Fruit fly (Drosophila melanogaster): ENCODE data around the gene Tsp66E.

Tsp66E gene

DNA sequence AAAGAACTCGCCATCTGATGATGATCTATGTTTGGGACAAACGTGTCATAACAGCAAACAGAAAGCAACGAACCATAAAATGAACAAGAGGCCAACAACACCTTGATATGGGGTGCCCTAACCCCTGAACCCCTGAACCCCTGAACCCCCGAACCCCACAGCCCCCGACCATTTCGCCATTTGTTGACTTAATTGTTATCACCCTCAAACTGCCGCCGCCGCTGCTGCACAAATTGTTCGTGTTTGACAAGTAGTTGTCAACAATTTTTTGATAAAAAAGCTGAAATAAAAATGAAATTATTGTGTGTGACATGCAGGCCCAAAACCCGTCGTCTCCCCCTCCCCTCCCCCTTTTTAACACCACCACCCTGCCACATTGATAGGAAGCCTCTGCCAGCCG lies 39.2 kb upstream of the Tsp66E start:
- TF ChIP-seq unc-4 (GFP tag; IDR thresholded peaks at IDR 0.05; ENCODE audit: partially characterized antibody) (no peak), luna (GFP tag; optimal IDR thresholded peaks at IDR 0.05) (no peak), Doc2 (GFP tag; IDR thresholded peaks at IDR 0.05) (no peak), CG7928 (GFP tag; optimal IDR thresholded peaks at IDR 0.05) (no peak), dan (GFP tag; IDR thresholded peaks at IDR 0.05) (no peak), CkIIα-i1 (GFP tag; IDR thresholded peaks at IDR 0.05) (no peak), CG9215 (GFP tag; IDR thresholded peaks at IDR 0.05) (no peak), exex (tag; optimal IDR thresholded peaks at IDR 0.05) (peak; percentile 13), nerfin-1 (tag; optimal IDR thresholded peaks at IDR 0.05) (peak; percentile 17), caup (GFP tag; optimal IDR thresholded peaks at IDR 0.05; ENCODE audit: severe bottlenecking) (peak; percentile 42), ap (GFP tag; IDR thresholded peaks at IDR 0.05) (no peak), HLH54F (GFP tag; optimal IDR thresholded peaks at IDR 0.05) (no peak), CG14860 (GFP tag; IDR thresholded peaks at IDR 0.05; ENCODE audit: partially characterized antibody) (no peak), kni (GFP tag; optimal IDR thresholded peaks at IDR 0.05) (peak; percentile 44), Sox100B (GFP tag; optimal IDR thresholded peaks at IDR 0.05) (no peak), CG10209 (GFP tag; optimal IDR thresholded peaks at IDR 0.05) (no peak), ATbp (GFP tag; optimal IDR thresholded peaks at IDR 0.05) (peak; percentile 4), CG2678 (tag; optimal IDR thresholded peaks at IDR 0.05) (peak; percentile 6), jumu (GFP tag; optimal IDR thresholded peaks at IDR 0.05) (no peak), Hsf (GFP tag; optimal IDR thresholded peaks at IDR 0.05) (no peak), CG5245 (GFP tag; optimal IDR thresholded peaks at IDR 0.05) (no peak), CG5180 (GFP tag; optimal IDR thresholded peaks at IDR 0.05) (no peak), salm (tag; optimal IDR thresholded peaks at IDR 0.05) (peak; percentile 31), NfI (GFP tag; optimal IDR thresholded peaks at IDR 0.05) (no peak), CG6813 (GFP tag; optimal IDR thresholded peaks at IDR 0.05) (no peak), cwo (GFP tag; optimal IDR thresholded peaks at IDR 0.05) (no peak), CG11560 (tag; IDR thresholded peaks at IDR 0.05) (no peak), CG8281 (tag; optimal IDR thresholded peaks at IDR 0.05) (peak; percentile 24), CG13123 (GFP tag; optimal IDR thresholded peaks at IDR 0.05) (no peak), CG32772 (GFP tag; IDR thresholded peaks at IDR 0.05) (no peak), esg (GFP tag; conservative IDR thresholded peaks at IDR 0.05) (no peak), PHDP (tag; optimal IDR thresholded peaks at IDR 0.05) (no peak), ind (GFP tag; optimal IDR thresholded peaks at IDR 0.05) (no peak), crol (GFP tag; IDR thresholded peaks at IDR 0.05) (peak; percentile 81), Hr78 (GFP tag; optimal IDR thresholded peaks at IDR 0.05) (peak in 1 of 2 experiments; percentile 98), phol (tag; optimal IDR thresholded peaks at IDR 0.05) (no peak), fd102C (GFP tag; optimal IDR thresholded peaks at IDR 0.05) (no peak), otp (GFP tag; IDR thresholded peaks at IDR 0.05) (no peak), danr (GFP tag; IDR thresholded peaks at IDR 0.05) (no peak), odd (GFP tag; optimal IDR thresholded peaks at IDR 0.05) (peak; percentile 19), ci (GFP tag; IDR thresholded peaks at IDR 0.05) (peak; percentile 49; the same call in 1 of the 3 replicates), ara (GFP tag; IDR thresholded peaks at IDR 0.05) (peak; percentile 44; the same call in 1 of the 2 replicates), CG4617 (GFP tag; optimal IDR thresholded peaks at IDR 0.05; ENCODE audit: borderline replicate concordance) (no peak), Pdp1 (GFP tag; optimal IDR thresholded peaks at IDR 0.05) (peak in 1 of 2 experiments; percentile 18), peb (GFP tag; IDR thresholded peaks at IDR 0.05) (no peak), fd3F (GFP tag; optimal IDR thresholded peaks at IDR 0.05) (no peak), Asciz (GFP tag; optimal IDR thresholded peaks at IDR 0.05) (peak; percentile 4), CG11398 (GFP tag; optimal IDR thresholded peaks at IDR 0.05) (no peak), CG4282 (GFP tag; optimal IDR thresholded peaks at IDR 0.05) (no peak), CG4820 (GFP tag; optimal IDR thresholded peaks at IDR 0.05) (no peak)
